Worm (Caenorhabditis elegans): Measurements from ENCODE around the gene clec-138.
A peak's percentile ranks its signal among the peaks of the same experiment; 100 is the strongest.

Gene clec-138

DNA sequence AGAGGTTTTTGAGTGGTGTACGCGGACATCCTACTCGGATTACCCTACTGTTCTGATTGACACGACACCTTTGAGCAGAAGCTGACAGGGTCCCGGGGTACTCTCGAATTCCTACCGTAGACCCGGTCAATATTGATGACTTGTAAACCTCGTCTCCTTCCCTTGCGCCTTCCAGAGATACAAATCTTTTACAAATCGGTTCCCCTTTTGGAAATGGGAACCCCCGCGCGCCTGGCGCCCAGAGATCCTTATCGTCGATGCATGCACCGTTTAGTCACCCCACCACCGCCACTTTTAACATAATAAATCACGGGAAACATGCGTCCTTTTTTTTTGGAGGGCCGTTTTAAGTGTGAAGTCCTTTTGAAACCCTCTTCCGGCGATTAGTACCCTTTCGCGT lies 46.5 kb downstream of the clec-138 start:
- TF ChIP-seq F13C5.2 (tag; optimal IDR thresholded peaks at IDR 0.05) (no peak), flt-1 (GFP tag; IDR thresholded peaks at IDR 0.05) (no peak)

- TF ChIP-seq ets-7 (tag; optimal IDR thresholded peaks at IDR 0.05), result no peak
- TF ChIP-seq tbx-37 (GFP tag; conservative IDR thresholded peaks at IDR 0.05), result no peak
- no peak for TF ChIP-seq hmg-4 (GFP tag; optimal IDR thresholded peaks at IDR 0.05)
- TF ChIP-seq hmbx-1 (tag; optimal IDR thresholded peaks at IDR 0.05), result no peak
- TF ChIP-seq F13C5.2 (tag; optimal IDR thresholded peaks at IDR 0.05), result no peak
- TF ChIP-seq sea-1 (GFP tag; conservative IDR thresholded peaks at IDR 0.05), result no peak
- no peak for TF ChIP-seq aly-1 (tag; optimal IDR thresholded peaks at IDR 0.05)
- no peak for TF ChIP-seq hnd-1 (tag; optimal IDR thresholded peaks at IDR 0.05)
- TF ChIP-seq pes-1 (GFP tag; IDR thresholded peaks at IDR 0.05), result no peak
- no peak for TF ChIP-seq ama-1 (optimal IDR thresholded peaks at IDR 0.05)
- TF ChIP-seq tra-4 (tag; optimal IDR thresholded peaks at IDR 0.05), result no peak
- TF ChIP-seq ceh-13 (GFP tag; optimal IDR thresholded peaks at IDR 0.05), result no peak
- TF ChIP-seq B0310.2 (tag; optimal IDR thresholded peaks at IDR 0.05), result no peak
- no peak for TF ChIP-seq scrt-1 (GFP tag; IDR thresholded peaks at IDR 0.05)
- no peak for TF ChIP-seq flt-1 (GFP tag; IDR thresholded peaks at IDR 0.05)
- TF ChIP-seq tbx-11 (GFP tag; IDR thresholded peaks at IDR 0.05), result no peak
- TF ChIP-seq ceh-36 (tag; optimal IDR thresholded peaks at IDR 0.05), result no peak
Measured at ce11 chrII:4572579-4572978, 47.0 kb downstream of the clec-138 start.

DNA sequence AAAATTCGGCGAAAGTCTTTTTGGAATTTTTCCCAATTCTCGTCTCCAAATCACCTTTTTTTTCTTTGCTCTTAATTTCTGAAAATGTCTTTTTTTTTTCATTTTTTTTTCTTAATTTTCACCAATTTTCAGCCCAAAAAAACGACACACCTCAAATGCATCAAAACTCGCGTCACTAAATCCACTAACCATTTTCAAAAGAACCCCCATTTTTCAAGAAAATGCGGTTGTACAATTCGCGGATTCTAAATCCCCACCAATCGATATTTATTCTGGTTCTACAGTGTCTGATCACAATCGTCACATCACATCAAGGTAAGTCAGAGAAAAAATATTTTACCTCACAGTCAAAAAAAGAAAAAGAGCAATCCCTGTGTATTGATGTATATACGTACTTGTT lies 47.7 kb downstream of the clec-138 start, which contains the start of gene vab-1:
Gene vab-1 (plus strand): TSS at position 133 of the 400 bp plus-strand sequence.
- TF ChIP-seq tbx-37 (GFP tag; conservative IDR thresholded peaks at IDR 0.05), result no peak
- no peak for TF ChIP-seq ceh-36 (tag; optimal IDR thresholded peaks at IDR 0.05)
- TF ChIP-seq scrt-1 (GFP tag; IDR thresholded peaks at IDR 0.05), result no peak
- no peak for TF ChIP-seq hmg-4 (GFP tag; optimal IDR thresholded peaks at IDR 0.05)
- TF ChIP-seq B0310.2 (tag; optimal IDR thresholded peaks at IDR 0.05), result no peak
- TF ChIP-seq aly-1 (tag; optimal IDR thresholded peaks at IDR 0.05), result no peak
- TF ChIP-seq hmbx-1 (tag; optimal IDR thresholded peaks at IDR 0.05), result no peak

DNA sequence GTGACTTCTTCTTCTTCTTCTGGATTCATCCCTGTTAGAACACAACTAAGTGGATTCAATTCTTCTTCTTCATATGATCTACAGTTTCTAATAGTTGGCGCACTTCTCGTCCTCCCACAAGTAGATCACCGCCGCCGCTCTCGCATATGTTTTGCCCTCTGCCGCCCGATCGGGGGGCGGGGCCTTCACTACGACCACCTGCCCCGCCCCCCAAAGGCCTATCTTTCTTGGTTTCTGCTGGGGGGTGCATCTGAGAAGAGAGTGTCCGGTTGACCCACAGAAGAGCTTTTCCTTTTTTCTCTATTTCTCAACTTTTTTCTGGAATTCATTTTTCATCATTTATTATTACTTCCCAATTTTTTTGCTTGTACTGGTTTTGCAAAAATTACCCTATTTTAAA lies 48.5 kb downstream of the clec-138 start:
- TF ChIP-seq F13C5.2 (tag; optimal IDR thresholded peaks at IDR 0.05), result peak; percentile 32
- no peak for TF ChIP-seq hnd-1 (tag; optimal IDR thresholded peaks at IDR 0.05)
- TF ChIP-seq ets-7 (tag; optimal IDR thresholded peaks at IDR 0.05), result no peak
- peak; percentile 29; the same call in 1 of the 2 replicates for TF ChIP-seq pes-1 (GFP tag; IDR thresholded peaks at IDR 0.05)
- TF ChIP-seq scrt-1 (GFP tag; IDR thresholded peaks at IDR 0.05), result peak; percentile 74
- no peak for TF ChIP-seq ceh-36 (tag; optimal IDR thresholded peaks at IDR 0.05)
- TF ChIP-seq hmg-4 (GFP tag; optimal IDR thresholded peaks at IDR 0.05), result peak; percentile 75

All from whole organism, early embryonic.